Worm (Caenorhabditis elegans): Measurements from ENCODE around the gene C35D6.4.

The C35D6.4 gene

DNA sequence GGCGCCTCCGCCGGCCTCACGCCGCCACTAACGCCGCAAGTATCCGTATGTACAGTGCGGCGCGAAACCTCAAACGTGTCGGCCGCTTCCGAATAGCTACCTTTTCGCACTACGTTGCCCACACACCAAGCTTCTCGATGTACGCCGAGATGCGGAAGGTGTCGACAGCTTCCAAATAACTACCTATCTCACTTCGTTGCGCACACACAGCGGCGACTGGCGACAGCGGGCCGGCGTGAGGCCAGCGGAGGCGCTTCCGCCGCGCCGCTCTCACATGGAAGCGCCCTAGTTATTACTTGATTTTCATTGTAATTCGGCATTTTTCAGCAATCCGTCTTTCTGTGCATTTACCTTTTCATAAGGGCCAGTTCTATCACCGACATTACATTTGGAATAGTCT lies 20.3 kb upstream of the C35D6.4 start:
- TF ChIP-seq R02D3.7 (tag; optimal IDR thresholded peaks at IDR 0.05) (no peak), hmg-11 (tag; optimal IDR thresholded peaks at IDR 0.05) (no peak), lsy-12 (tag; optimal IDR thresholded peaks at IDR 0.05) (no peak), lin-39 (tag; optimal IDR thresholded peaks at IDR 0.05) (no peak), unc-62 (GFP tag; optimal IDR thresholded peaks at IDR 0.05) (no peak), fos-1 (tag; optimal IDR thresholded peaks at IDR 0.05) (no peak), lin-15B (tag; optimal IDR thresholded peaks at IDR 0.05) (no peak), tbx-2 (tag; optimal IDR thresholded peaks at IDR 0.05) (no peak), elt-3 (tag; optimal IDR thresholded peaks at IDR 0.05) (no peak)

DNA sequence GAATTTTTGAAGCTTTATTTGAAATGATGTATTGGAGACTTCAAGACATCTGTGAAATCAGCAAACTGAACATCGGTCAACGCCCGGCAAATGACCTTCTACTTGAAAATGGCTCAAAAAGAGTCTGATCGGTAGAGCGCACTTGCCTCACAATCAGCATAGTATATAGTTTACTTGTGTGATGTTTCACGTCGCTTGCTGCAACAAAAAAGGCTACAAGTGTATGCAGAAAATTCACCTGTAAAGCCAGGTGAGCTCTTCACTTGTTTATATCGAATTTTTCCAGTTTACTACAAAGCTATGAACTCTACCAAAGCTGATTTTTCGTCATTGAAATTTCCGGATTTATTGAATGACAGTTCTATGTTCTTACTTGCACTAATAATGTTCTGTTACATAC lies 18.2 kb upstream of the C35D6.4 start, which contains the start of gene srz-71:
TSS of gene srz-71 (plus strand) at position 301 of the 400 bp plus-strand sequence.
- TF ChIP-seq elt-1 (tag; optimal IDR thresholded peaks at IDR 0.05) (no peak), egl-5 (tag; optimal IDR thresholded peaks at IDR 0.05) (no peak), snpc-4 (tag; optimal IDR thresholded peaks at IDR 0.05) (no peak), ceh-9 (tag; optimal IDR thresholded peaks at IDR 0.05) (no peak), nhr-12 (tag; optimal IDR thresholded peaks at IDR 0.05) (no peak), nhr-23 (tag; optimal IDR thresholded peaks at IDR 0.05) (no peak), pha-4 (tag; optimal IDR thresholded peaks at IDR 0.05) (no peak), sea-2 (GFP tag; optimal IDR thresholded peaks at IDR 0.05) (no peak), unc-62 (GFP tag; optimal IDR thresholded peaks at IDR 0.05) (no peak)

DNA sequence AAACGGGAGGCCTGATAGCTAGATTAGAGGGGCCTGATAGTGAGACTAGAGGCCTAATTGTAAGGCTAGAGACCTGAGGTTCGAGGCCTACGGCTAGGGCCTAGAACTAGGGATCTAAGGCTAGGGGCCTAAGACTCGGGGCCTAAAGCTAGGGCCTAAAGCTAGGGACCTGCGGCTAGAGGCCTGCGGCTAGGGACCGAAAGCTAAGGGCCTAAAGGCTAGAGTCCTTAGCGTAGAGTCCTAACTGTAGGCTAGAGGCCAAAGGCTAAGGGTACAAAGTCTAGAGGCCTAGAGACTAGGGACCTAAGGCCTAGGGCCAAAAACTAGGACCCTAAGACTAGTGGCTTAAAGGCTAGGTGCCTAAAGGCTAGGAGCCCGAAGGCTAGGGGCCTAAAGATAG lies 17.7 kb upstream of the C35D6.4 start:
- no peak for TF ChIP-seq tbx-2 (tag; optimal IDR thresholded peaks at IDR 0.05)
- TF ChIP-seq nhr-77 (tag; optimal IDR thresholded peaks at IDR 0.05) = no peak
- no peak for TF ChIP-seq nhr-12 (tag; optimal IDR thresholded peaks at IDR 0.05)
- TF ChIP-seq nhr-25 (tag; optimal IDR thresholded peaks at IDR 0.05) = no peak
- no peak for TF ChIP-seq nfya-1 (tag; optimal IDR thresholded peaks at IDR 0.05; ENCODE audit: insufficient read depth)
- no peak for TF ChIP-seq fkh-10 (GFP tag; optimal IDR thresholded peaks at IDR 0.05)
- no peak for TF ChIP-seq pha-4 (tag; optimal IDR thresholded peaks at IDR 0.05)
- no peak for TF ChIP-seq jun-1 (tag; optimal IDR thresholded peaks at IDR 0.05)
- no peak for TF ChIP-seq daf-12 (tag; optimal IDR thresholded peaks at IDR 0.05)

DNA sequence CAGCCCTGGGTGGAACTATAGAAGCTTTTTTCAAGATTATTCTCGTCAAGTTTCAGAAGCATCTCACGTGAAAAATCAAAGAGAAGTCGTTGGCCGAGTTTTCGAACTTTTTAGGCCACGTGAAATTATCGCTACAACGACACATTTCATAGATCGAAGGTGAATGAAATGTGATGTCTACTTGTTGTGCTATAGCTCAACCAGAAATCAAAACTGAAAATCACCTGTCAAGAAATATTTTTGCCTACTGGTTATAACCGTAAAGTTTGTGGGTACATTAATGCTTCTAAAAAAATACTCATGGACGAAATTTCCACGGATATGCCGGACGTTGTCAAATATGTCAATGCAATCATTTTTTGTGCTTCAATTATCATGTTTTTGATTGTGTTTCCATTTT lies 15.8 kb upstream of the C35D6.4 start, which contains the start of gene srz-38:
TSS of gene srz-38 (plus strand) at position 301 of the 400 bp plus-strand sequence.
- TF ChIP-seq nhr-76 (tag; optimal IDR thresholded peaks at IDR 0.05) = no peak
- no peak for TF ChIP-seq eor-1 (tag; optimal IDR thresholded peaks at IDR 0.05)
- TF ChIP-seq skn-1 (tag; optimal IDR thresholded peaks at IDR 0.05) = no peak
- TF ChIP-seq nhr-237 (tag; optimal IDR thresholded peaks at IDR 0.05) = no peak
- no peak for TF ChIP-seq snpc-4 (tag; optimal IDR thresholded peaks at IDR 0.05)
- TF ChIP-seq mdl-1 (tag; optimal IDR thresholded peaks at IDR 0.05) = no peak
- no peak for TF ChIP-seq ztf-4 (tag; optimal IDR thresholded peaks at IDR 0.05)
- TF ChIP-seq ZK546.5 (tag; optimal IDR thresholded peaks at IDR 0.05) = no peak
- TF ChIP-seq ama-1 (optimal IDR thresholded peaks at IDR 0.05) = no peak
- TF ChIP-seq hmg-11 (tag; optimal IDR thresholded peaks at IDR 0.05) = no peak

DNA sequence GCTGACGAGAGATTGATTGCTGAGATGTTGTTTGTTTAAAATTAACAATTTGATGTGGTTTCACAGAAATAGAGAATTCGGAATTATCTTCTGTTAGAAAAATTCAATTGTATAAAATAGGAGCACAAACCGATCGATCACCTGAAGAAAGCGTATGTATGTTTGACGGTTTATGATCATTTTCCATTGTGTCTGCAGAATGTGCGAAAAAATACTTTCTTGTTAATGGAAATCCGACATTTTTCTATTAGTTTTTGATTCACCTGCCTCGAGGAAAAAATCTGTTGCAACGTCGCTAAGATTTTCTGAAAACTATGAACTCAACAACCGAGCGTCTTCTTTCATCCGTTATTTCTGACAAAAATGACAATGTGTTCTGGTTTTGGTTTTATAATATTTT lies 14.1 kb upstream of the C35D6.4 start, which contains the start of gene C35D6.13:
TSS of gene C35D6.13 (plus strand) at position 301 of the 400 bp plus-strand sequence.
- TF ChIP-seq jun-1 (tag; optimal IDR thresholded peaks at IDR 0.05) (no peak), ceh-16 (tag; optimal IDR thresholded peaks at IDR 0.05) (no peak), ZK546.5 (tag; optimal IDR thresholded peaks at IDR 0.05) (no peak), nhr-76 (tag; optimal IDR thresholded peaks at IDR 0.05) (no peak), snpc-4 (tag; optimal IDR thresholded peaks at IDR 0.05) (no peak), nhr-25 (tag; optimal IDR thresholded peaks at IDR 0.05) (no peak), ztf-4 (tag; optimal IDR thresholded peaks at IDR 0.05) (no peak), nhr-28 (tag; optimal IDR thresholded peaks at IDR 0.05) (no peak), elt-3 (tag; optimal IDR thresholded peaks at IDR 0.05) (no peak), ztf-11 (tag; optimal IDR thresholded peaks at IDR 0.05) (no peak), nhr-23 (tag; optimal IDR thresholded peaks at IDR 0.05) (no peak), nhr-237 (tag; optimal IDR thresholded peaks at IDR 0.05) (no peak), mml-1 (tag; optimal IDR thresholded peaks at IDR 0.05) (no peak), nhr-67 (tag; optimal IDR thresholded peaks at IDR 0.05) (no peak), fkh-10 (GFP tag; optimal IDR thresholded peaks at IDR 0.05) (no peak), nfya-1 (tag; optimal IDR thresholded peaks at IDR 0.05; ENCODE audit: insufficient read depth) (no peak), ama-1 (optimal IDR thresholded peaks at IDR 0.05) (no peak), ceh-9 (tag; optimal IDR thresholded peaks at IDR 0.05) (no peak), sea-2 (GFP tag; optimal IDR thresholded peaks at IDR 0.05) (no peak), lin-15B (tag; optimal IDR thresholded peaks at IDR 0.05) (no peak)
